Fruit fly (Drosophila melanogaster) S2 (cell line): Measurements from ENCODE around the gene alph.

Experiments used
- CG8478 ChIP-seq: fragments of >200 bp; optimal IDR thresholded peaks from 2 replicates; lab custom pipeline; 2018
- CTCF ChIP-seq, 2 experiments: fragments of >200 bp; optimal IDR thresholded peaks; 2 replicates each; lab custom pipeline; 2018

DNA sequence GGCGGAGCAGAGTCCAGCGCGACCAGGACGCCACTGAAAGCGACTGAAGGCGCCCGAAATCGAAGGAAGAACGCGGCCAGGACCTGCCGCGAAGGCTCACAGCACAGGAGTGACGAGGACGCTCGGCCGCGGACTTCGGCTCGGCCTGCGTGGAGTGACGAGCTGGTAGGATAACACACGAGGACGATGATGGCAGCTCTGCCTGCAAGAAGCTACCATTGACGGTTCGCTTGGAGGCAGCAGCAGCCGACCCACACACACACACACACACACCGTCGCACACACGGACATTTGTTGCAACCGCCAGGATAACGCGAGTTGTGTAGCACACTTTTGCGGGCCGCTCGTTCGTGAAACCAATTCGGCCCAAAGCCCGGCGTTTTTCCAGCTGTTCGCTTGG lies 68.3 kb downstream of the alph start, which contains the start of gene Dop1R2:
- no peak for TF ChIP-seq CG8478 (lab: Kevin White, UChicago)
- no peak for TF ChIP-seq CTCF (optimal IDR thresholded peaks at IDR 0.05; lab: Kevin White, UChicago)
